Worm (Caenorhabditis elegans) whole organism, young adult: ENCODE results near the gene col-171.

Source experiments
- F57C9.4 ChIP-seq: sonication (generic microtip); optimal IDR thresholded peaks from 2 replicates; lab custom pipeline; 2017; ENCODE audit warnings: mild to moderate bottlenecking, missing genetic modification characterization, missing compliant biosample characterization
- cebp-1 ChIP-seq, 2 experiments: fragments of 200-800 bp in 1 of 2; sonication (Bioruptor generic) in 1 of 2; sonication (generic microtip) in 1 of 2; IDR thresholded peaks in 1 of 2; optimal IDR thresholded peaks in 1 of 2; 2 replicates each; pipeline versions ENCODE4 v1.3.6 to Lab custom; 2017 to 2022; ENCODE audit warnings: missing compliant biosample characterization in 2 of 2, missing genetic modification characterization in 2 of 2, mild to moderate bottlenecking in 1 of 2, missing genetic modification reagents in 1 of 2, moderate library complexity in 1 of 2
- dpff-1 ChIP-seq: sonication (generic microtip); optimal IDR thresholded peaks from 2 replicates; lab custom pipeline; 2017; ENCODE audit warnings: mild to moderate bottlenecking, missing genetic modification characterization, missing compliant biosample characterization
- egl-18 ChIP-seq: fragments of 200-800 bp; sonication (Bioruptor generic); IDR thresholded peaks from 2 replicates; pipeline ENCODE4 v1.3.6; 2022; ENCODE audit warnings: missing genetic modification reagents, missing genetic modification characterization, missing compliant biosample characterization
- ekl-4 ChIP-seq: fragments of 200-800 bp; sonication (Bioruptor generic); IDR thresholded peaks from 2 replicates; pipeline ENCODE4 v1.3.6; 2022; ENCODE audit warnings: missing genetic modification reagents, missing genetic modification characterization, missing compliant biosample characterization
- madf-10 ChIP-seq: sonication (generic microtip); optimal IDR thresholded peaks from 2 replicates; lab custom pipeline; 2016; ENCODE audit warnings: mild to moderate bottlenecking, missing genetic modification characterization, missing compliant biosample characterization
- nhr-90 ChIP-seq: sonication (generic microtip); optimal IDR thresholded peaks from 2 replicates; lab custom pipeline; 2016; ENCODE audit warnings: missing genotype, mild to moderate bottlenecking, missing genetic modification characterization, missing compliant biosample characterization
- sea-2 ChIP-seq: fragments of 200-800 bp; sonication (Bioruptor generic); IDR thresholded peaks from 2 replicates; pipeline ENCODE4 v1.3.6; 2022; ENCODE audit warnings: missing genetic modification characterization, missing compliant biosample characterization
- ztf-3 ChIP-seq: fragments of 200-800 bp; sonication (Bioruptor generic); optimal IDR thresholded peaks from 2 replicates; lab custom pipeline; 2018; ENCODE audit warnings: mild to moderate bottlenecking, missing genetic modification characterization, missing compliant biosample characterization

DNA sequence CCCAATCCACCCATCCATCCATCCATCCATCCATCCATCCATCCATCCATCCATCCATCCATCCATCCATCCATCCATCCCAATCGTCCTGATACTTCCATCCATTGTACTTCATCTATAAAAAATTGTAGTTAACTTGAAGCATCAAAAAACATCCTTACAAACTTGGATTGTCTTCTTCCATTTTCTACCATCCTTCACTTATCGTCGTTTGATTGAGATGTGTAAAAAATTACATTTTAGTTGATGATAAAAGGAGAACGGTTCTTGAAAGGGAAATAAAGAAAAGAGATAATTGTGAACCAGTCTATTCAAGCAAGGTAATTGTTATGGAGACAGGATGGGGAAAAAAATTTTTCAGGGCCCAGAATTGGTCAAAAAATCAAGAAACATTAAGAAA, 23.7 kb downstream of the col-171 start, which contains the start of gene C03B1.10:
- TF ChIP-seq cebp-1 (GFP tag; IDR thresholded peaks at IDR 0.05; lab: Robert Waterston, UW), result no peak
- no peak for TF ChIP-seq cebp-1 (tag; optimal IDR thresholded peaks at IDR 0.05; lab: Kevin White, UChicago)
- TF ChIP-seq ekl-4 (GFP tag; lab: Robert Waterston, UW), result no peak
- TF ChIP-seq sea-2, result no peak
- no peak for TF ChIP-seq ztf-3
- no peak for TF ChIP-seq madf-10
- TF ChIP-seq nhr-90 (tag; lab: Kevin White, UChicago), result no peak
- TF ChIP-seq F57C9.4 (tag; lab: Kevin White, UChicago), result no peak
- TF ChIP-seq dpff-1, result no peak
- no peak for TF ChIP-seq egl-18 (GFP tag; lab: Robert Waterston, UW)
